Fruit fly (Drosophila melanogaster) whole organism, embryonic: ENCODE results near the gene Ns4.

Source experiments
- Abd-B ChIP-seq: fragments of 200-800 bp; sonication (Bioruptor generic); optimal IDR thresholded peaks from 2 replicates; lab custom pipeline; 2018; ENCODE audit warnings: missing biosample characterization, mild to moderate bottlenecking, missing genetic modification characterization, moderate library complexity
- Antp ChIP-seq: fragments of 200-800 bp; sonication (Bioruptor generic); optimal IDR thresholded peaks from 3 replicates; lab custom pipeline; 2016; ENCODE audit warnings: missing biosample characterization, missing genetic modification characterization
- Atf6 ChIP-seq: fragments of 200-800 bp; sonication (Bioruptor generic); IDR thresholded peaks from 2 replicates; pipeline ENCODE4 v1.3.6; 2022; ENCODE audit warnings: missing biosample characterization, missing genetic modification characterization
- CG10462 ChIP-seq: fragments of 200-800 bp; sonication (Bioruptor generic); optimal IDR thresholded peaks from 2 replicates; lab custom pipeline; 2016; ENCODE audit warnings: missing biosample characterization, missing genetic modification characterization
- CG11398 ChIP-seq: fragments of 200-800 bp; sonication (Bioruptor generic); optimal IDR thresholded peaks from 2 replicates; lab custom pipeline; 2016; ENCODE audit warnings: missing biosample characterization, missing genetic modification characterization
- CG11560 ChIP-seq: fragments of 200-800 bp; sonication (Bioruptor generic); IDR thresholded peaks from 3 replicates; pipeline ENCODE4 v1.3.6; 2022; ENCODE audit warnings: missing biosample characterization, missing genetic modification characterization
- CG12391 ChIP-seq: fragments of 200-800 bp; sonication (Bioruptor generic); optimal IDR thresholded peaks from 3 replicates; lab custom pipeline; 2018; ENCODE audit warnings: missing biosample characterization, mild to moderate bottlenecking, missing genetic modification characterization, moderate library complexity
- CG12769 ChIP-seq: fragments of 200-800 bp; sonication (Bioruptor generic); optimal IDR thresholded peaks from 2 replicates; lab custom pipeline; 2019; ENCODE audit warnings: missing biosample characterization, mild to moderate bottlenecking, missing genetic modification characterization, moderate library complexity
- CG14667 ChIP-seq: fragments of 200-800 bp; sonication (Bioruptor generic); IDR thresholded peaks from 2 replicates; pipeline ENCODE4 v1.3.6; 2022; ENCODE audit warnings: missing biosample characterization, missing genetic modification characterization
- CG1602 ChIP-seq: fragments of 200-800 bp; sonication (Bioruptor generic); optimal IDR thresholded peaks from 3 replicates; lab custom pipeline; 2016; ENCODE audit warnings: missing biosample characterization, missing genetic modification characterization
- CG16813 ChIP-seq: fragments of 200-800 bp; sonication (Bioruptor generic); IDR thresholded peaks from 3 replicates; pipeline ENCODE4 v1.3.6; 2022; ENCODE audit warnings: missing biosample characterization, missing genetic modification characterization; ENCODE audit not compliant: partially characterized antibody
- CG17359 ChIP-seq: fragments of 200-800 bp; sonication (Bioruptor generic); optimal IDR thresholded peaks from 3 replicates; lab custom pipeline; 2018; ENCODE audit warnings: missing biosample characterization, mild to moderate bottlenecking, missing genetic modification characterization, moderate library complexity
- CG17385 ChIP-seq: fragments of 200-800 bp; sonication (Bioruptor generic); optimal IDR thresholded peaks from 3 replicates; lab custom pipeline; 2018; ENCODE audit warnings: missing biosample characterization, mild to moderate bottlenecking, missing genetic modification characterization
- CG17568 ChIP-seq: fragments of 200-800 bp; sonication (Bioruptor generic); optimal IDR thresholded peaks from 2 replicates; lab custom pipeline; 2018; ENCODE audit warnings: missing biosample characterization, mild to moderate bottlenecking, missing genetic modification characterization, moderate library complexity
- CG3163 ChIP-seq: fragments of 200-800 bp; sonication (Bioruptor generic); optimal IDR thresholded peaks from 3 replicates; lab custom pipeline; 2016; ENCODE audit warnings: missing biosample characterization, missing genetic modification characterization
- CG3407 ChIP-seq: fragments of 200-800 bp; sonication (Bioruptor generic); optimal IDR thresholded peaks from 2 replicates; lab custom pipeline; 2018; ENCODE audit warnings: missing biosample characterization, mild to moderate bottlenecking, missing genetic modification characterization
- CG43689 ChIP-seq: fragments of 200-800 bp; sonication (Bioruptor generic); IDR thresholded peaks from 2 replicates; pipeline ENCODE4 v1.3.6; 2022; ENCODE audit warnings: missing biosample characterization, missing genetic modification characterization
- CG6254 ChIP-seq: fragments of 200-800 bp; sonication (Bioruptor generic); optimal IDR thresholded peaks from 3 replicates; lab custom pipeline; 2017; ENCODE audit warnings: mild to moderate bottlenecking, missing biosample characterization, missing genetic modification reagents, missing genetic modification characterization
- CG6272 ChIP-seq: fragments of 200-800 bp; sonication (Bioruptor generic); IDR thresholded peaks from 2 replicates; pipeline ENCODE4 v1.3.6; 2022; ENCODE audit warnings: missing biosample characterization, missing genetic modification characterization
- CG7556 ChIP-seq: fragments of 200-800 bp; sonication (Bioruptor generic); optimal IDR thresholded peaks from 2 replicates; lab custom pipeline; 2017; ENCODE audit warnings: missing biosample characterization, mild to moderate bottlenecking, missing genetic modification characterization
- CG9437 ChIP-seq: fragments of 200-800 bp; sonication (Bioruptor generic); optimal IDR thresholded peaks from 2 replicates; lab custom pipeline; 2018; ENCODE audit warnings: missing biosample characterization, mild to moderate bottlenecking, missing genetic modification characterization
- D19A ChIP-seq: fragments of 200-800 bp; optimal IDR thresholded peaks from 3 replicates; lab custom pipeline; 2019; ENCODE audit warnings: missing biosample characterization, mild to moderate bottlenecking, missing genetic modification characterization, moderate library complexity
- Dek ChIP-seq: fragments of 200-800 bp; sonication (Bioruptor generic); optimal IDR thresholded peaks from 3 replicates; lab custom pipeline; 2019; ENCODE audit warnings: missing biosample characterization, mild to moderate bottlenecking, missing genetic modification characterization, moderate library complexity
- Doc3 ChIP-seq: fragments of 200-800 bp; sonication (Bioruptor generic); IDR thresholded peaks from 3 replicates; pipeline ENCODE4 v1.3.6; 2022; ENCODE audit warnings: missing biosample characterization, missing genetic modification characterization; ENCODE audit not compliant: partially characterized antibody
- Fer1 ChIP-seq: fragments of 200-800 bp; sonication (Bioruptor generic); optimal IDR thresholded peaks from 2 replicates; lab custom pipeline; 2017; ENCODE audit warnings: missing biosample characterization, mild to moderate bottlenecking, missing genetic modification characterization
- GATAe ChIP-seq: fragments of 200-800 bp; sonication (Bioruptor generic); conservative IDR thresholded peaks from 2 replicates; pipeline ENCODE4 v1.3.6; 2022; ENCODE audit warnings: missing biosample characterization, missing genetic modification characterization
- HmgZ ChIP-seq: fragments of 200-800 bp; sonication (Bioruptor generic); optimal IDR thresholded peaks from 2 replicates; lab custom pipeline; 2018; ENCODE audit warnings: missing biosample characterization, mild to moderate bottlenecking, missing genetic modification characterization
- Nf-YA ChIP-seq: fragments of 200-800 bp; sonication (Bioruptor generic); IDR thresholded peaks from 2 replicates; pipeline ENCODE4 v1.3.6; 2022; ENCODE audit warnings: missing biosample characterization, missing genetic modification characterization
- Vsx1 ChIP-seq: fragments of 200-800 bp; sonication (Bioruptor generic); optimal IDR thresholded peaks from 2 replicates; lab custom pipeline; 2017; ENCODE audit warnings: missing biosample characterization, mild to moderate bottlenecking, missing genetic modification characterization, missing genetic modification reagents
- bsh ChIP-seq, 2 experiments: fragments of 200-800 bp; sonication (Bioruptor generic); optimal IDR thresholded peaks; 2 replicates each; lab custom pipeline; 2017 to 2018; ENCODE audit warnings: mild to moderate bottlenecking in 2 of 2, missing biosample characterization in 2 of 2, missing genetic modification characterization in 2 of 2, moderate library complexity in 1 of 2
- chinmo ChIP-seq: fragments of 200-800 bp; sonication (Bioruptor generic); IDR thresholded peaks from 4 replicates; pipeline ENCODE4 v1.3.6; 2022; ENCODE audit warnings: missing biosample characterization, missing genetic modification characterization; ENCODE audit not compliant: partially characterized antibody
- corto ChIP-seq: fragments of 200-800 bp; sonication (Bioruptor generic); optimal IDR thresholded peaks from 2 replicates; lab custom pipeline; 2016; ENCODE audit warnings: missing biosample characterization, mild to moderate bottlenecking, missing genetic modification characterization, moderate library complexity
- danr ChIP-seq: fragments of 200-800 bp; sonication (Bioruptor generic); IDR thresholded peaks from 2 replicates; pipeline ENCODE4 v1.3.6; 2022; ENCODE audit warnings: missing biosample characterization, missing genetic modification characterization
- eve ChIP-seq, 2 experiments: fragments of >200 bp; optimal IDR thresholded peaks; 2 replicates each; lab custom pipeline; 2017; ENCODE audit warnings: missing biosample characterization in 2 of 2, missing genetic modification characterization in 2 of 2
- fd96Cb ChIP-seq: fragments of 200-800 bp; sonication (Bioruptor generic); optimal IDR thresholded peaks from 2 replicates; lab custom pipeline; 2018; ENCODE audit warnings: missing biosample characterization, mild to moderate bottlenecking, missing genetic modification characterization, moderate library complexity
- gfzf ChIP-seq: fragments of 200-800 bp; sonication (Bioruptor generic); optimal IDR thresholded peaks from 2 replicates; lab custom pipeline; 2016; ENCODE audit warnings: missing biosample characterization, mild to moderate bottlenecking, missing genetic modification characterization, moderate library complexity
- ind ChIP-seq: fragments of 200-800 bp; sonication (Bioruptor generic); optimal IDR thresholded peaks from 3 replicates; lab custom pipeline; 2016; ENCODE audit warnings: missing biosample characterization, missing genetic modification characterization
- lab ChIP-seq: fragments of 200-800 bp; sonication (Bioruptor generic); optimal IDR thresholded peaks from 3 replicates; lab custom pipeline; 2017; ENCODE audit warnings: missing biosample characterization, missing genetic modification characterization, mild to moderate bottlenecking, moderate library complexity, missing genetic modification reagents
- oc ChIP-seq: fragments of 200-800 bp; sonication (Bioruptor generic); optimal IDR thresholded peaks from 2 replicates; lab custom pipeline; 2018; ENCODE audit warnings: missing biosample characterization, mild to moderate bottlenecking, missing genetic modification characterization, moderate library complexity
- org-1 ChIP-seq: fragments of 200-800 bp; sonication (Bioruptor generic); optimal IDR thresholded peaks from 2 replicates; lab custom pipeline; 2017; ENCODE audit warnings: missing biosample characterization, missing genetic modification characterization
- pan ChIP-seq, 4 experiments: fragments of >200 bp in 3 of 4; fragments of 200-800 bp in 1 of 4; sonication (Bioruptor generic) in 1 of 4; optimal IDR thresholded peaks in 3 of 4; IDR thresholded peaks in 1 of 4; 2 replicates each; pipeline versions ENCODE4 v1.3.6 to Lab custom; 2017 to 2022; ENCODE audit warnings: missing biosample characterization in 2 of 4, missing genetic modification characterization in 2 of 4, mixed read lengths in 1 of 4
- peb ChIP-seq: fragments of 200-800 bp; sonication (Bioruptor generic); IDR thresholded peaks from 2 replicates; pipeline ENCODE4 v1.3.6; 2022; ENCODE audit warnings: missing biosample characterization, missing genetic modification characterization
- sc ChIP-seq, 3 experiments: fragments of >200 bp in 2 of 3; fragments of 200-800 bp in 1 of 3; sonication (Bioruptor generic) in 1 of 3; optimal IDR thresholded peaks; 2 replicates in 2 of 3; 3 replicates in 1 of 3; lab custom pipeline; 2017; ENCODE audit warnings: mild to moderate bottlenecking in 1 of 3, missing biosample characterization in 1 of 3, missing genetic modification characterization in 1 of 3, missing genetic modification reagents in 1 of 3
- sim ChIP-seq: fragments of 200-800 bp; sonication (Bioruptor generic); IDR thresholded peaks from 2 replicates; pipeline ENCODE4 v1.3.6; 2022; ENCODE audit warnings: missing biosample characterization, missing genetic modification characterization
- sob ChIP-seq: fragments of 200-800 bp; sonication (Bioruptor generic); IDR thresholded peaks from 2 replicates; pipeline ENCODE4 v1.3.6; 2022; ENCODE audit warnings: missing biosample characterization, missing genetic modification characterization
- tin ChIP-seq: fragments of 200-800 bp; sonication (Bioruptor generic); optimal IDR thresholded peaks from 3 replicates; lab custom pipeline; 2016; ENCODE audit warnings: missing biosample characterization, missing genetic modification characterization
- toy ChIP-seq: fragments of 200-800 bp; sonication (Bioruptor generic); IDR thresholded peaks from 2 replicates; pipeline ENCODE4 v1.3.6; 2022; ENCODE audit warnings: missing biosample characterization, missing genetic modification characterization
- vnd ChIP-seq: fragments of 200-800 bp; sonication (Bioruptor generic); IDR thresholded peaks from 3 replicates; pipeline ENCODE4 v1.3.6; 2022; ENCODE audit warnings: missing biosample characterization, missing genetic modification characterization; ENCODE audit not compliant: partially characterized antibody
- yki ChIP-seq: fragments of >200 bp; optimal IDR thresholded peaks from 3 replicates; lab custom pipeline; 2018
- zfh2 ChIP-seq: fragments of 200-800 bp; sonication (Bioruptor generic); optimal IDR thresholded peaks from 2 replicates; lab custom pipeline; 2016; ENCODE audit warnings: missing biosample characterization, missing genetic modification characterization

Gene Ns4

dm6 chr2L:20797515-20797847 lies 45.2 kb downstream of the Ns4 start, which contains the start of gene CG9328 (continued):
- TF ChIP-seq sc (optimal IDR thresholded peaks at IDR 0.05; lab: Kevin White, UChicago) = no peak
- TF ChIP-seq sc (GFP tag; optimal IDR thresholded peaks at IDR 0.05; lab: Kevin White, UChicago) = no peak
- no peak for TF ChIP-seq Abd-B
- peak; percentile 35 for TF ChIP-seq tin (GFP tag; lab: Kevin White, UChicago)
- TF ChIP-seq vnd (GFP tag; lab: Robert Waterston, UW) = no peak
- no peak for TF ChIP-seq CG17568 (GFP tag; lab: Kevin White, UChicago)
- TF ChIP-seq CG7556 (GFP tag; lab: Kevin White, UChicago) = no peak
- peak; percentile 11 for TF ChIP-seq CG9437 (GFP tag; lab: Kevin White, UChicago)
- TF ChIP-seq CG12769 (tag; lab: Kevin White, UChicago) = peak; percentile 48
- TF ChIP-seq fd96Cb = peak; percentile 17
- no peak for TF ChIP-seq CG3407
- peak; percentile 51 for TF ChIP-seq CG17359 (tag; lab: Kevin White, UChicago)
- peak; percentile 44 for TF ChIP-seq ind
- no peak; the same call in 2 of the 3 replicates for TF ChIP-seq CG16813 (GFP tag; lab: Robert Waterston, UW)
- no peak for TF ChIP-seq eve (GFP tag; optimal IDR thresholded peaks at IDR 0.05; lab: Kevin White, UChicago)
- TF ChIP-seq yki = no peak
- no peak for TF ChIP-seq GATAe (GFP tag; lab: Robert Waterston, UW)
- TF ChIP-seq org-1 (GFP tag; lab: Kevin White, UChicago) = no peak
- TF ChIP-seq pan (optimal IDR thresholded peaks at IDR 0.05; lab: Kevin White, UChicago) = no peak
- TF ChIP-seq pan (GFP tag; optimal IDR thresholded peaks at IDR 0.05 in 1 of 2, IDR thresholded peaks at IDR 0.05 in 1 of 2) = peak in 1 of 2 experiments; percentile 67
- TF ChIP-seq toy (GFP tag; lab: Robert Waterston, UW) = no peak
- TF ChIP-seq HmgZ (tag; lab: Kevin White, UChicago) = peak; percentile 38
- no peak for TF ChIP-seq Nf-YA (GFP tag; lab: Robert Waterston, UW)
- peak; percentile 90; the same call in 2 of the 4 replicates for TF ChIP-seq chinmo
- no peak for TF ChIP-seq CG43689 (GFP tag; lab: Robert Waterston, UW)
- no peak for TF ChIP-seq sim (GFP tag; lab: Robert Waterston, UW)
- no peak for TF ChIP-seq CG11560 (tag; lab: Robert Waterston, UW)
- no peak for TF ChIP-seq Antp (GFP tag; lab: Kevin White, UChicago)
- TF ChIP-seq CG14667 (GFP tag; lab: Robert Waterston, UW) = no peak
- peak; percentile 25 for TF ChIP-seq Dek (tag; lab: Kevin White, UChicago)
- peak in 1 of 2 experiments; percentile 15 for TF ChIP-seq bsh (GFP tag; optimal IDR thresholded peaks at IDR 0.05; lab: Kevin White, UChicago)
- peak; percentile 72 for TF ChIP-seq oc (tag; lab: Kevin White, UChicago)
- TF ChIP-seq peb (GFP tag; lab: Robert Waterston, UW) = no peak
- no peak for TF ChIP-seq Vsx1 (GFP tag; lab: Kevin White, UChicago)
- peak; percentile 44; the same call in 1 of the 2 replicates for TF ChIP-seq sob
- no peak for TF ChIP-seq Doc3 (GFP tag; lab: Robert Waterston, UW)
- TF ChIP-seq CG11398 (GFP tag; lab: Kevin White, UChicago) = no peak
- TF ChIP-seq CG1602 = no peak
- no peak for TF ChIP-seq CG3163 (GFP tag; lab: Kevin White, UChicago)
- TF ChIP-seq CG6272 (GFP tag; lab: Robert Waterston, UW) = no peak
- no peak for TF ChIP-seq corto
- TF ChIP-seq lab (GFP tag; lab: Kevin White, UChicago) = peak; percentile 71
- no peak for TF ChIP-seq danr
- TF ChIP-seq Fer1 (GFP tag; lab: Kevin White, UChicago) = peak; percentile 35
- TF ChIP-seq CG12391 (tag; lab: Kevin White, UChicago) = peak; percentile 39
- TF ChIP-seq zfh2 (GFP tag; lab: Kevin White, UChicago) = no peak
- TF ChIP-seq CG17385 (GFP tag; lab: Kevin White, UChicago) = peak; percentile 50
- TF ChIP-seq gfzf (GFP tag; lab: Kevin White, UChicago) = peak; percentile 64
- TF ChIP-seq D19A = peak; percentile 100
- no peak for TF ChIP-seq CG6254 (GFP tag; lab: Kevin White, UChicago)
- TF ChIP-seq CG10462 (GFP tag; lab: Kevin White, UChicago) = no peak
- no peak for TF ChIP-seq Atf6 (GFP tag; lab: Robert Waterston, UW)
